Comparison of ENCODE assay signal across 2 fruit fly cellular contexts in genomic region chrX:13736174-13736482, dm6.
A peak's percentile ranks its signal among the peaks of the same experiment; 100 is the strongest.
TF ChIP-seq lines count a peak whose summit lies in the region.

Gene g, minus strand, starts transcription at chrX:13736278.

TF ChIP-seq in whole organism, adult, 20 proteins besides CTCF, POLR2A, EP300 and RAD21 (continued from another document):
- TF ChIP-seq CG1620 (GFP tag; optimal IDR thresholded peaks at IDR 0.05; lab: Kevin White, UChicago) = no peak

TF ChIP-seq in whole organism, embryonic, 481 proteins besides CTCF, POLR2A, EP300 and RAD21 (continued from another document):
- TF ChIP-seq CG2129 (GFP tag; IDR thresholded peaks at IDR 0.05; lab: Robert Waterston, UW; ENCODE audit: partially characterized antibody) = peak; percentile 74
- TF ChIP-seq Scr (GFP tag; IDR thresholded peaks at IDR 0.05; lab: Robert Waterston, UW; ENCODE audit: partially characterized antibody) = peak; percentile 88
- TF ChIP-seq hb (GFP tag; IDR thresholded peaks at IDR 0.05; lab: Robert Waterston, UW; ENCODE audit: partially characterized antibody) = peak; percentile 87
- TF ChIP-seq NK7.1 (GFP tag; optimal IDR thresholded peaks at IDR 0.05; lab: Kevin White, UChicago) = no peak
- TF ChIP-seq dysf (GFP tag; IDR thresholded peaks at IDR 0.05; lab: Robert Waterston, UW) = no peak
- TF ChIP-seq Dfd (GFP tag; optimal IDR thresholded peaks at IDR 0.05; lab: Kevin White, UChicago) = no peak
- TF ChIP-seq Med (GFP tag; lab: Kevin White, UChicago) = peak; percentile 90
- peak; percentile 89 for TF ChIP-seq CG16813 (GFP tag; IDR thresholded peaks at IDR 0.05; lab: Robert Waterston, UW; ENCODE audit: partially characterized antibody)
- peak; percentile 55 for TF ChIP-seq stwl (tag; optimal IDR thresholded peaks at IDR 0.05; lab: Kevin White, UChicago)
- peak; percentile 4 for TF ChIP-seq lbe (GFP tag; optimal IDR thresholded peaks at IDR 0.05; lab: Kevin White, UChicago)
- TF ChIP-seq mld (GFP tag; IDR thresholded peaks at IDR 0.05; lab: Robert Waterston, UW; ENCODE audit: partially characterized antibody) = peak; percentile 82; the same call in 2 of the 3 replicates
- TF ChIP-seq CHES-1-like (GFP tag; optimal IDR thresholded peaks at IDR 0.05; lab: Kevin White, UChicago) = peak; percentile 46
- TF ChIP-seq Ets97D (GFP tag; optimal IDR thresholded peaks at IDR 0.05; lab: Kevin White, UChicago) = peak; percentile 83
- TF ChIP-seq sens (GFP tag; lab: Kevin White, UChicago) = peak; percentile 50
- peak; percentile 48 for TF ChIP-seq gfzf (GFP tag; optimal IDR thresholded peaks at IDR 0.05; lab: Kevin White, UChicago)
- TF ChIP-seq nerfin-2 (GFP tag; IDR thresholded peaks at IDR 0.05; lab: Robert Waterston, UW; ENCODE audit: partially characterized antibody) = peak; percentile 83
- no peak for TF ChIP-seq CG6854 (GFP tag; optimal IDR thresholded peaks at IDR 0.05; lab: Kevin White, UChicago)
- TF ChIP-seq dan (GFP tag; IDR thresholded peaks at IDR 0.05; lab: Robert Waterston, UW) = no peak
- no peak for TF ChIP-seq CG8478 (optimal IDR thresholded peaks at IDR 0.05; lab: Kevin White, UChicago)
- TF ChIP-seq crol (GFP tag; IDR thresholded peaks at IDR 0.05; lab: Robert Waterston, UW) = no peak
- no peak for TF ChIP-seq pho (GFP tag; optimal IDR thresholded peaks at IDR 0.05; lab: Kevin White, UChicago)
- peak; percentile 95 for TF ChIP-seq Bgb (GFP tag; IDR thresholded peaks at IDR 0.05; lab: Robert Waterston, UW; ENCODE audit: partially characterized antibody)
- TF ChIP-seq Mad (GFP tag; optimal IDR thresholded peaks at IDR 0.05; lab: Kevin White, UChicago) = peak; percentile 1
- peak; percentile 76 for TF ChIP-seq Doc3 (GFP tag; IDR thresholded peaks at IDR 0.05; lab: Robert Waterston, UW; ENCODE audit: partially characterized antibody)
- peak; percentile 28 for TF ChIP-seq zf30C (GFP tag; optimal IDR thresholded peaks at IDR 0.05; lab: Kevin White, UChicago)
- 0 out of 2 replicates have a peak, but pooled peaks have one; percentile 6 for TF ChIP-seq sob (GFP tag; IDR thresholded peaks at IDR 0.05; lab: Robert Waterston, UW)
- no peak for TF ChIP-seq CG32532 (GFP tag; IDR thresholded peaks at IDR 0.05; lab: Robert Waterston, UW)
- no peak for TF ChIP-seq MESR4 (GFP tag; optimal IDR thresholded peaks at IDR 0.05; lab: Kevin White, UChicago)
- peak; percentile 65 for TF ChIP-seq CG2116 (GFP tag; optimal IDR thresholded peaks at IDR 0.05; lab: Kevin White, UChicago)
- no peak for TF ChIP-seq hkb (optimal IDR thresholded peaks at IDR 0.05; lab: Kevin White, UChicago)
- 0 out of 2 replicates have a peak, but pooled peaks have one; percentile 1 for TF ChIP-seq hkb (GFP tag; IDR thresholded peaks at IDR 0.05; lab: Robert Waterston, UW)
- TF ChIP-seq dm (GFP tag; optimal IDR thresholded peaks at IDR 0.05; lab: Kevin White, UChicago) = peak; percentile 37
- peak; percentile 53 for TF ChIP-seq HmgZ (tag; optimal IDR thresholded peaks at IDR 0.05; lab: Kevin White, UChicago)
- peak; percentile 80 for TF ChIP-seq tna (GFP tag; IDR thresholded peaks at IDR 0.05; lab: Robert Waterston, UW; ENCODE audit: partially characterized antibody)
- peak; percentile 77 for TF ChIP-seq vnd (GFP tag; IDR thresholded peaks at IDR 0.05; lab: Robert Waterston, UW; ENCODE audit: partially characterized antibody)
- peak; percentile 63 for TF ChIP-seq sna (GFP tag; IDR thresholded peaks at IDR 0.05; lab: Robert Waterston, UW; ENCODE audit: partially characterized antibody)
- TF ChIP-seq CG42726 (GFP tag; IDR thresholded peaks at IDR 0.05; lab: Robert Waterston, UW; ENCODE audit: partially characterized antibody) = peak; percentile 88
- peak in 1 of 2 experiments; percentile 11 for TF ChIP-seq crp (GFP tag; optimal IDR thresholded peaks at IDR 0.05; lab: Kevin White, UChicago)
- peak; percentile 85 for TF ChIP-seq knrl (GFP tag; IDR thresholded peaks at IDR 0.05; lab: Robert Waterston, UW; ENCODE audit: partially characterized antibody)
- peak; percentile 78 for TF ChIP-seq CG34224 (GFP tag; IDR thresholded peaks at IDR 0.05; lab: Robert Waterston, UW; ENCODE audit: partially characterized antibody)
- TF ChIP-seq en (GFP tag; optimal IDR thresholded peaks at IDR 0.05; lab: Kevin White, UChicago) = no peak
- TF ChIP-seq Sry-δ (GFP tag; optimal IDR thresholded peaks at IDR 0.05; lab: Kevin White, UChicago) = peak; percentile 96
- TF ChIP-seq CG2120 (GFP tag; optimal IDR thresholded peaks at IDR 0.05; lab: Kevin White, UChicago) = peak; percentile 51
- peak in 1 of 2 experiments; percentile 28 for TF ChIP-seq dpn (GFP tag; optimal IDR thresholded peaks at IDR 0.05; lab: Kevin White, UChicago)
- no peak for TF ChIP-seq CG34376 (GFP tag; optimal IDR thresholded peaks at IDR 0.05; lab: Kevin White, UChicago)
- peak; percentile 86 for TF ChIP-seq ato (GFP tag; IDR thresholded peaks at IDR 0.05; lab: Robert Waterston, UW; ENCODE audit: partially characterized antibody)
- peak; percentile 1 for TF ChIP-seq CG3995 (GFP tag; optimal IDR thresholded peaks at IDR 0.05; lab: Kevin White, UChicago)
- no peak for TF ChIP-seq Mes4 (GFP tag; optimal IDR thresholded peaks at IDR 0.05; lab: Kevin White, UChicago)
- peak; percentile 94 for TF ChIP-seq CG11560 (tag; IDR thresholded peaks at IDR 0.05; lab: Robert Waterston, UW)
- peak; percentile 92 for TF ChIP-seq Dref (GFP tag; IDR thresholded peaks at IDR 0.05; lab: Robert Waterston, UW)
- peak; percentile 84 for TF ChIP-seq unc-4 (GFP tag; IDR thresholded peaks at IDR 0.05; lab: Robert Waterston, UW; ENCODE audit: partially characterized antibody)
- TF ChIP-seq ssp (GFP tag; IDR thresholded peaks at IDR 0.05; lab: Robert Waterston, UW) = peak; percentile 22; the same call in 1 of the 2 replicates
- TF ChIP-seq CG32772 (GFP tag; IDR thresholded peaks at IDR 0.05; lab: Robert Waterston, UW) = peak; percentile 17; the same call in 1 of the 2 replicates
- no peak for TF ChIP-seq CG10654 (GFP tag; optimal IDR thresholded peaks at IDR 0.05; lab: Kevin White, UChicago)
- TF ChIP-seq CG33213 (GFP tag; optimal IDR thresholded peaks at IDR 0.05; lab: Kevin White, UChicago) = peak; percentile 22
- TF ChIP-seq Sin3A (optimal IDR thresholded peaks at IDR 0.05; lab: Kevin White, UChicago) = peak; percentile 69
- TF ChIP-seq CG10959 (GFP tag; IDR thresholded peaks at IDR 0.05; lab: Robert Waterston, UW) = no peak
- peak; percentile 70 for TF ChIP-seq E2f2 (GFP tag; IDR thresholded peaks at IDR 0.05; lab: Robert Waterston, UW)
- TF ChIP-seq CG9797 (GFP tag; optimal IDR thresholded peaks at IDR 0.05; lab: Kevin White, UChicago) = peak; percentile 26
- TF ChIP-seq Fer1 (GFP tag; optimal IDR thresholded peaks at IDR 0.05; lab: Kevin White, UChicago) = no peak
- TF ChIP-seq CG14441 (GFP tag; IDR thresholded peaks at IDR 0.05; lab: Robert Waterston, UW) = no peak
- TF ChIP-seq CG8924 (tag; optimal IDR thresholded peaks at IDR 0.05; lab: Kevin White, UChicago) = no peak
- no peak for TF ChIP-seq CG1529 (GFP tag; optimal IDR thresholded peaks at IDR 0.05; lab: Kevin White, UChicago)
- TF ChIP-seq CG6683 (GFP tag; optimal IDR thresholded peaks at IDR 0.05; lab: Kevin White, UChicago) = no peak
- TF ChIP-seq Rfx (GFP tag; IDR thresholded peaks at IDR 0.05; lab: Robert Waterston, UW) = peak; percentile 35; the same call in 1 of the 2 replicates
- TF ChIP-seq org-1 (GFP tag; optimal IDR thresholded peaks at IDR 0.05; lab: Kevin White, UChicago) = no peak
- TF ChIP-seq zen2 (GFP tag; IDR thresholded peaks at IDR 0.05; lab: Robert Waterston, UW; ENCODE audit: partially characterized antibody) = peak; percentile 52; the same call in 1 of the 3 replicates
- peak; percentile 74 for TF ChIP-seq sqz (GFP tag; optimal IDR thresholded peaks at IDR 0.05; lab: Kevin White, UChicago)
- peak; percentile 80 for TF ChIP-seq CG7963 (GFP tag; IDR thresholded peaks at IDR 0.05; lab: Robert Waterston, UW; ENCODE audit: partially characterized antibody)
- TF ChIP-seq Antp (GFP tag; optimal IDR thresholded peaks at IDR 0.05; lab: Kevin White, UChicago) = no peak
- peak; percentile 38 for TF ChIP-seq CG17186 (GFP tag; optimal IDR thresholded peaks at IDR 0.05; lab: Kevin White, UChicago)
- TF ChIP-seq CG14710 (tag; optimal IDR thresholded peaks at IDR 0.05; lab: Kevin White, UChicago) = peak; percentile 42
- no peak for TF ChIP-seq ranshi (GFP tag; IDR thresholded peaks at IDR 0.05; lab: Robert Waterston, UW)
- TF ChIP-seq phol (tag; optimal IDR thresholded peaks at IDR 0.05; lab: Kevin White, UChicago) = peak; percentile 4
- TF ChIP-seq Opbp (GFP tag; IDR thresholded peaks at IDR 0.05; lab: Robert Waterston, UW; ENCODE audit: partially characterized antibody) = peak; percentile 92
- TF ChIP-seq pita (GFP tag; optimal IDR thresholded peaks at IDR 0.05; lab: Kevin White, UChicago) = peak; percentile 74
- peak; percentile 42; the same call in 1 of the 2 replicates for TF ChIP-seq CG9932 (GFP tag; IDR thresholded peaks at IDR 0.05; lab: Robert Waterston, UW)
- peak; percentile 65 for TF ChIP-seq CG1603 (tag; optimal IDR thresholded peaks at IDR 0.05; lab: Kevin White, UChicago)
- peak; percentile 22; the same call in 1 of the 2 replicates for TF ChIP-seq slbo (GFP tag; IDR thresholded peaks at IDR 0.05; lab: Robert Waterston, UW)
- TF ChIP-seq HLH4C (GFP tag; IDR thresholded peaks at IDR 0.05; lab: Robert Waterston, UW; ENCODE audit: partially characterized antibody) = peak; percentile 84
- TF ChIP-seq CG7786 (GFP tag; optimal IDR thresholded peaks at IDR 0.05; lab: Kevin White, UChicago) = no peak
- TF ChIP-seq Ada2b (GFP tag; IDR thresholded peaks at IDR 0.05; lab: Robert Waterston, UW) = no peak
- TF ChIP-seq MBD-R2 (GFP tag; IDR thresholded peaks at IDR 0.05; lab: Robert Waterston, UW) = peak; percentile 68
- TF ChIP-seq ERR (GFP tag; optimal IDR thresholded peaks at IDR 0.05; lab: Kevin White, UChicago) = peak; percentile 8
- peak; percentile 94 for TF ChIP-seq amos (GFP tag; IDR thresholded peaks at IDR 0.05; lab: Robert Waterston, UW; ENCODE audit: partially characterized antibody)
- peak; percentile 89 for TF ChIP-seq pzg (GFP tag; optimal IDR thresholded peaks at IDR 0.05; lab: Kevin White, UChicago)
- no peak for TF ChIP-seq NfI (GFP tag; optimal IDR thresholded peaks at IDR 0.05; lab: Kevin White, UChicago)
- peak; percentile 91 for TF ChIP-seq Myb (GFP tag; optimal IDR thresholded peaks at IDR 0.05; lab: Kevin White, UChicago)
- no peak for TF ChIP-seq emc (GFP tag; optimal IDR thresholded peaks at IDR 0.05; lab: Kevin White, UChicago)
- peak; percentile 40 for TF ChIP-seq Lhr (GFP tag; optimal IDR thresholded peaks at IDR 0.05; lab: Kevin White, UChicago)
- no peak for TF ChIP-seq Gsc (GFP tag; IDR thresholded peaks at IDR 0.05; lab: Robert Waterston, UW)
- TF ChIP-seq CG2202 (tag; optimal IDR thresholded peaks at IDR 0.05; lab: Kevin White, UChicago) = no peak
- peak; percentile 81 for TF ChIP-seq hbn (GFP tag; IDR thresholded peaks at IDR 0.05; lab: Robert Waterston, UW; ENCODE audit: partially characterized antibody)
- TF ChIP-seq inv (GFP tag; IDR thresholded peaks at IDR 0.05; lab: Robert Waterston, UW; ENCODE audit: partially characterized antibody) = peak; percentile 88
- peak; percentile 80 for TF ChIP-seq CG14860 (GFP tag; IDR thresholded peaks at IDR 0.05; lab: Robert Waterston, UW; ENCODE audit: partially characterized antibody)
- TF ChIP-seq repo (GFP tag; optimal IDR thresholded peaks at IDR 0.05; lab: Kevin White, UChicago) = no peak
- peak; percentile 86 for TF ChIP-seq CG13287 (GFP tag; IDR thresholded peaks at IDR 0.05; lab: Robert Waterston, UW; ENCODE audit: partially characterized antibody)
